Fruit fly (Drosophila melanogaster) whole organism, wandering third instar larva: ENCODE measurements around the gene sgll.

Experiments
- Abd-B ChIP-seq: fragments of >200 bp; optimal IDR thresholded peaks from 2 replicates; lab custom pipeline; 2017; ENCODE audit warnings: missing biosample characterization, missing genetic modification characterization
- CG9705 ChIP-seq: fragments of 200-800 bp; sonication (Bioruptor generic); optimal IDR thresholded peaks from 2 replicates; lab custom pipeline; 2018; ENCODE audit warnings: missing biosample characterization, mild to moderate bottlenecking, missing genetic modification characterization
- HLH106 ChIP-seq: fragments of 200-800 bp; optimal IDR thresholded peaks from 3 replicates; lab custom pipeline; 2019; ENCODE audit warnings: missing biosample characterization, mild to moderate bottlenecking, missing genetic modification characterization, moderate library complexity
- Hr78 ChIP-seq: fragments of >200 bp; optimal IDR thresholded peaks from 2 replicates; lab custom pipeline; 2017; ENCODE audit warnings: missing biosample characterization, missing genetic modification characterization
- Jra ChIP-seq: sonication (Bioruptor generic); optimal IDR thresholded peaks from 2 replicates; lab custom pipeline; 2016; ENCODE audit warnings: missing biosample characterization, missing genetic modification characterization
- Myc ChIP-seq: fragments of >200 bp; optimal IDR thresholded peaks from 2 replicates; lab custom pipeline; 2017
- N ChIP-seq: fragments of >200 bp; optimal IDR thresholded peaks from 2 replicates; lab custom pipeline; 2018; ENCODE audit warnings: missing biosample characterization, missing external identifiers, missing genetic modification characterization
- OdsH ChIP-seq: fragments of 200-800 bp; sonication (Bioruptor generic); optimal IDR thresholded peaks from 2 replicates; lab custom pipeline; 2016; ENCODE audit warnings: missing biosample characterization, mild to moderate bottlenecking, missing genetic modification characterization
- br ChIP-seq: fragments of 200-800 bp; sonication (Bioruptor generic); optimal IDR thresholded peaks from 2 replicates; lab custom pipeline; 2016; ENCODE audit warnings: missing biosample characterization, missing genetic modification characterization
- brk ChIP-seq: fragments of 200-800 bp; sonication (Bioruptor generic); optimal IDR thresholded peaks from 2 replicates; lab custom pipeline; 2016; ENCODE audit warnings: missing biosample characterization, mild to moderate bottlenecking, missing genetic modification characterization
- h ChIP-seq: fragments of 200-800 bp; sonication (Bioruptor generic); optimal IDR thresholded peaks from 3 replicates; lab custom pipeline; 2016; ENCODE audit warnings: missing biosample characterization, mild to moderate bottlenecking, missing genetic modification characterization
- psq ChIP-seq: fragments of 200-800 bp; sonication (Bioruptor generic); optimal IDR thresholded peaks from 3 replicates; lab custom pipeline; 2017; ENCODE audit warnings: missing biosample characterization, mild to moderate bottlenecking, missing genetic modification characterization, moderate library complexity
- rgr ChIP-seq: fragments of 200-800 bp; sonication (Bioruptor generic); optimal IDR thresholded peaks from 3 replicates; lab custom pipeline; 2016; ENCODE audit warnings: missing biosample characterization, mild to moderate bottlenecking, missing genetic modification characterization
- woc ChIP-seq: sonication (Bioruptor generic); optimal IDR thresholded peaks from 2 replicates; lab custom pipeline; 2016; ENCODE audit warnings: missing biosample characterization, mild to moderate bottlenecking, missing genetic modification characterization

DNA sequence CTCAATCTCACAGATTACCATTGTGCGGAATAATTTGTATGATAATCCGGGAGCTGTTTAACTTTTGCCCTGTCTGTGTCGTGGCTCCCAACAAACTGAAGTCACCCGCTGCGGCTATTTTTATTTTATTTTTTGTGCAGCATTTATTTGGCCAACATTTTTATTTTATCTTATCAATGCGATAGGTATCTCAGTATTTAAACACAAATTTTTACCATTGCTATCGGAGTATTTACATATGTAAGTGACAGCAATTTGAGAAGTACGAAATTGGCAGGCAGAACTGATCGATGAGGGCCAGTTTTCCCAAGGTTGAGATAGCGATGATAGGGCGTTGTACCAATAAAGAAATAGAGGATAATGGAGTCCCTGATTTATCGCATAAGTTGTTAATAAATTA, 20.2 kb upstream of the sgll start, which contains the start of gene CG18746:
- no peak for TF ChIP-seq Myc (lab: Kevin White, UChicago)
- no peak for TF ChIP-seq OdsH
- TF ChIP-seq CG9705 (GFP tag; lab: Kevin White, UChicago), result no peak
- no peak for TF ChIP-seq h
- no peak for TF ChIP-seq N (GFP tag; lab: Kevin White, UChicago)
- no peak for TF ChIP-seq Abd-B (GFP tag; lab: Kevin White, UChicago)
- TF ChIP-seq woc (GFP tag; lab: Kevin White, UChicago), result no peak
- no peak for TF ChIP-seq psq (GFP tag; lab: Kevin White, UChicago)
- no peak for TF ChIP-seq br (GFP tag; lab: Kevin White, UChicago)
- no peak for TF ChIP-seq Hr78
- TF ChIP-seq Jra (GFP tag; lab: Kevin White, UChicago), result no peak
- TF ChIP-seq brk (GFP tag; lab: Kevin White, UChicago), result no peak
- TF ChIP-seq rgr (GFP tag; lab: Kevin White, UChicago), result no peak
- no peak for TF ChIP-seq HLH106 (tag; lab: Kevin White, UChicago)
